Fruit fly (Drosophila melanogaster): ENCODE results near the gene msd5.
A peak's percentile ranks its signal among the peaks of the same experiment; 100 is the strongest.

Gene msd5

DNA sequence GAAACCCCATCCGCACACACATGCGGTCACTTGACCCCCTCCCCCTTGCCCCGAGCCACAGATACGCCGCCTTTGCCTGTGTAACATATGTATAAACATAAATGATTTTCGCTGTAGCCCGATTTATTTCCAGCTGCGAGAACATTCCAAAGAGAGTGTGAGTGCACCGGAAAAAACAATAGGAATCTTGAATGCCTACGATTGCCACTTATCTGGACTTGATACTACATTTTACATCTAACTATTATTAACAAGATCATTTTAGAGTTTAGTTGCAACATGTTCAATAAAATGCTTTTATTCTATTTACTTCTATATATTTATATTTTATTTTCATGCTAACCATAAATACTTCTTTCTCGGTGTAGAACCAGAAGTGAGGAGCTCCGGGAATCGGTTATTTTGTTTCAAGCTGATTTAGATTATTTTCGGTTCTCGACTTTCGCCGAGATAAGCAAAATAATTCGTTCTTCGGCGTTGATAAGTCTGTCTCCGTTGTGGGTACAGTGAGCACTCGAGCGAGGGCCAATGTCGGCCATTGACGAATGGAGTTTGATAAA, 32.8 kb downstream of the msd5 start (continued):
- TF ChIP-seq bigmax (GFP tag; optimal IDR thresholded peaks at IDR 0.05) (no peak), bsh (GFP tag; optimal IDR thresholded peaks at IDR 0.05) (peak in 1 of 2 experiments; percentile 91), mam (GFP tag; optimal IDR thresholded peaks at IDR 0.05) (peak; percentile 24), CG33557 (GFP tag; optimal IDR thresholded peaks at IDR 0.05) (peak; percentile 81), Dek (tag; optimal IDR thresholded peaks at IDR 0.05) (peak; percentile 56), pum (GFP tag; optimal IDR thresholded peaks at IDR 0.05) (peak; percentile 2), CG17912 (GFP tag; optimal IDR thresholded peaks at IDR 0.05) (no peak), ato (GFP tag; IDR thresholded peaks at IDR 0.05; ENCODE audit: partially characterized antibody) (no peak), CG2120 (GFP tag; optimal IDR thresholded peaks at IDR 0.05) (peak; percentile 75), ash1 (GFP tag; optimal IDR thresholded peaks at IDR 0.05) (no peak), CG6854 (GFP tag; optimal IDR thresholded peaks at IDR 0.05) (peak; percentile 57), sens (GFP tag) (peak; percentile 88), CG6813 (GFP tag; optimal IDR thresholded peaks at IDR 0.05) (peak; percentile 79), wek (GFP tag; optimal IDR thresholded peaks at IDR 0.05) (peak; percentile 11), exex (tag; optimal IDR thresholded peaks at IDR 0.05) (peak; percentile 31), CG5953 (GFP tag; IDR thresholded peaks at IDR 0.05) (peak; percentile 56), D19A (tag; optimal IDR thresholded peaks at IDR 0.05) (peak; percentile 88), repo (GFP tag; optimal IDR thresholded peaks at IDR 0.05) (no peak), fu2 (GFP tag; optimal IDR thresholded peaks at IDR 0.05) (no peak), CG6791 (GFP tag; IDR thresholded peaks at IDR 0.05; ENCODE audit: partially characterized antibody) (no peak), oc (tag; optimal IDR thresholded peaks at IDR 0.05) (peak; percentile 78), Dad (GFP tag; optimal IDR thresholded peaks at IDR 0.05) (no peak), CG8765 (GFP tag; IDR thresholded peaks at IDR 0.05) (peak; percentile 61; the same call in 1 of the 2 replicates), CG10431 (GFP tag; optimal IDR thresholded peaks at IDR 0.05) (peak; percentile 70), vfl (GFP tag; optimal IDR thresholded peaks at IDR 0.05) (peak; percentile 18), BEAF-32 (GFP tag; optimal IDR thresholded peaks at IDR 0.05) (no peak), CTCF (GFP tag; optimal IDR thresholded peaks at IDR 0.05) (peak; percentile 39), bowl (GFP tag; IDR thresholded peaks at IDR 0.05) (peak; percentile 58; the same call in 1 of the 2 replicates), Rfx (GFP tag; IDR thresholded peaks at IDR 0.05) (peak; percentile 77), CG12659 (GFP tag; optimal IDR thresholded peaks at IDR 0.05) (peak; percentile 75), ara (GFP tag; IDR thresholded peaks at IDR 0.05) (peak; percentile 92), CG7987 (GFP tag; optimal IDR thresholded peaks at IDR 0.05) (peak; percentile 33), CG18599 (GFP tag; optimal IDR thresholded peaks at IDR 0.05) (peak; percentile 90), Nf-YC (tag; optimal IDR thresholded peaks at IDR 0.05) (peak; percentile 70), maf-S (GFP tag; optimal IDR thresholded peaks at IDR 0.05) (no peak), gsb-n (tag; optimal IDR thresholded peaks at IDR 0.05) (peak; percentile 89), CG16813 (GFP tag; IDR thresholded peaks at IDR 0.05; ENCODE audit: partially characterized antibody) (no peak), lbe (GFP tag; optimal IDR thresholded peaks at IDR 0.05) (peak; percentile 79), CG10565 (GFP tag; optimal IDR thresholded peaks at IDR 0.05) (no peak), CG17361 (GFP tag; IDR thresholded peaks at IDR 0.05) (peak; percentile 94), sisA (GFP tag; IDR thresholded peaks at IDR 0.05) (peak; percentile 62), CG7271 (tag; optimal IDR thresholded peaks at IDR 0.05) (no peak), CG31441 (GFP tag; IDR thresholded peaks at IDR 0.05) (peak; percentile 97), Rx (GFP tag; IDR thresholded peaks at IDR 0.05) (peak; percentile 70), CG13775 (GFP tag; optimal IDR thresholded peaks at IDR 0.05) (peak; percentile 72), br (optimal IDR thresholded peaks at IDR 0.05) (no peak), CG12299 (tag; optimal IDR thresholded peaks at IDR 0.05) (peak; percentile 67), CrebB (tag; optimal IDR thresholded peaks at IDR 0.05) (peak; percentile 58), CG7839 (tag; optimal IDR thresholded peaks at IDR 0.05) (peak; percentile 89), CG43689 (GFP tag; IDR thresholded peaks at IDR 0.05) (peak; percentile 38; the same call in 1 of the 2 replicates), shn (GFP tag; optimal IDR thresholded peaks at IDR 0.05) (no peak)

Data from whole organism, embryonic.